Fruit fly (Drosophila melanogaster): ENCODE data around the gene MetRS-m.

dm6 chr3R:14287980-14288379 is 28.2 kb upstream of the MetRS-m start:
- TF ChIP-seq Snoo (tag; optimal IDR thresholded peaks at IDR 0.05) (no peak), Ets98B (GFP tag; IDR thresholded peaks at IDR 0.05) (no peak), gl (tag; optimal IDR thresholded peaks at IDR 0.05) (no peak), CG14655 (GFP tag; optimal IDR thresholded peaks at IDR 0.05) (no peak), fd96Ca (GFP tag; IDR thresholded peaks at IDR 0.05) (no peak), rn (GFP tag; IDR thresholded peaks at IDR 0.05) (no peak), CG9948 (tag; optimal IDR thresholded peaks at IDR 0.05) (no peak), Pif1A (GFP tag; optimal IDR thresholded peaks at IDR 0.05) (no peak), CG4496 (GFP tag; IDR thresholded peaks at IDR 0.05) (no peak), D1 (tag; optimal IDR thresholded peaks at IDR 0.05) (no peak), CG8159 (tag; optimal IDR thresholded peaks at IDR 0.05) (no peak), EcR (GFP tag; optimal IDR thresholded peaks at IDR 0.05) (no peak), CG10348 (GFP tag; IDR thresholded peaks at IDR 0.05) (no peak), Pif1B (GFP tag; optimal IDR thresholded peaks at IDR 0.05) (no peak)
